Comparison of ENCODE assay signal across 1 fruit fly cellular context in the genomic region with DNA sequence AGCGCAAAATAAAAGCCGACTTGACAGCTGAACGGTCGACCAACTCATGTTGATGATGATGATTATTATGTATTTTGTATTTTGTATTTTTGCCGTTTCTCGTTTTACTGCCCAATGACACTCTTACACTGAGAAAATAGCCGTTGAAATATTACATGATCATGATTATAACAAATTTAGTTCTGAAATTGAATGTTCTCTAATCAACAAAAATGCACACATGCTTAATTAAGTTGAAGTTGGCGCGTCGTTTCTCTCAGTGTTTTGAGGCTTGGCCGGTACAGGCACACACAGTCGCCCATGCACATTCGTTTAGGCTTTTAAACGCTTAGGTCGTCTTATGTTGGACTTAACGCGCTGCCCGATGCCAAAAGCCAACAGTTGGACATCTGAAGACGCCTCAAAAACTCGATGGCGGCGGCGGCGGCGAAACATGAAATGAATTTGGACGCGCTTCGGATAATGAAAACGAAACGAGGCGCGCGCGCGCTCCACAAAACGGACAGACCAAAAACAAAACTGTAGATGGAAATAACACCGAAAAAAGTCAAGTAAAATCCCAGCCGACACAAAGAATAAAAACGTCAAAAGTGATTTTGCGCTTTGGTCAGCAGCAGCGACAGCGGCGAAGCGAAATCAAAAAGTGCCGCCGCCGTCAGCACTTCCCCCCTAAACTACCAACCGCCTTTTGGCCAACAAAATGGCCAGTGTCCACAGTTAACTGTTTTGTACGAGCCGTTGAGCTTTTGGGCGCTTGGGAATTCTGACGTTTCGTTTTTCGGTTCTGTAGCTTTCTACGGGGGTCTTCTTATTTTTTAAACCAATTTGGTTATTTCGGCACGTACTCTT.
TF ChIP-seq lines count a peak whose summit lies in the region.

No protein-coding gene starts in this region.

TF ChIP-seq in whole organism, embryonic, 481 proteins besides CTCF, POLR2A, EP300 and RAD21 (continued from another document and continues in another):
- peak; percentile 77 for TF ChIP-seq zen (tag; optimal IDR thresholded peaks at IDR 0.05; lab: Kevin White, UChicago)
- peak; percentile 82 for TF ChIP-seq peb (GFP tag; IDR thresholded peaks at IDR 0.05; lab: Robert Waterston, UW)
- peak; percentile 84 for TF ChIP-seq Dbx (GFP tag; IDR thresholded peaks at IDR 0.05; lab: Robert Waterston, UW)
- peak; percentile 74 for TF ChIP-seq CG17912 (GFP tag; optimal IDR thresholded peaks at IDR 0.05; lab: Kevin White, UChicago)
- TF ChIP-seq HmgD (GFP tag; optimal IDR thresholded peaks at IDR 0.05; lab: Kevin White, UChicago), result peak; percentile 60
- TF ChIP-seq B-H2 (GFP tag; optimal IDR thresholded peaks at IDR 0.05; lab: Kevin White, UChicago), result peak; percentile 40
- peak; percentile 95 for TF ChIP-seq CG30403 (GFP tag; optimal IDR thresholded peaks at IDR 0.05; lab: Kevin White, UChicago)
- TF ChIP-seq CG1024 (GFP tag; IDR thresholded peaks at IDR 0.05; lab: Robert Waterston, UW), result peak; percentile 86; the same call in 1 of the 2 replicates
- TF ChIP-seq CG43689 (GFP tag; IDR thresholded peaks at IDR 0.05; lab: Robert Waterston, UW), result peak; percentile 78
- TF ChIP-seq so (GFP tag; IDR thresholded peaks at IDR 0.05; lab: Robert Waterston, UW), result peak; percentile 95
- peak; percentile 85 for TF ChIP-seq abd-A (tag; optimal IDR thresholded peaks at IDR 0.05; lab: Kevin White, UChicago)
- TF ChIP-seq CG10543 (GFP tag; optimal IDR thresholded peaks at IDR 0.05; lab: Kevin White, UChicago), result peak; percentile 72
- no peak for TF ChIP-seq hbn (GFP tag; IDR thresholded peaks at IDR 0.05; lab: Robert Waterston, UW; ENCODE audit: partially characterized antibody)
- TF ChIP-seq dmrt11E (tag; optimal IDR thresholded peaks at IDR 0.05; lab: Kevin White, UChicago), result peak; percentile 79
- peak; percentile 93 for TF ChIP-seq CG11504 (tag; optimal IDR thresholded peaks at IDR 0.05; lab: Kevin White, UChicago)
- peak; percentile 87 for TF ChIP-seq CG1233 (GFP tag; optimal IDR thresholded peaks at IDR 0.05; lab: Kevin White, UChicago)
- TF ChIP-seq mirr (GFP tag; optimal IDR thresholded peaks at IDR 0.05; lab: Kevin White, UChicago), result peak; percentile 84
- peak; percentile 78 for TF ChIP-seq CG10959 (GFP tag; IDR thresholded peaks at IDR 0.05; lab: Robert Waterston, UW)
- peak; percentile 90 for TF ChIP-seq salm (tag; optimal IDR thresholded peaks at IDR 0.05; lab: Kevin White, UChicago)
- 0 out of 2 replicates have a peak, but pooled peaks have one; percentile 22 for TF ChIP-seq CkIIα-i1 (GFP tag; IDR thresholded peaks at IDR 0.05; lab: Robert Waterston, UW)
- TF ChIP-seq cas (GFP tag; IDR thresholded peaks at IDR 0.05; lab: Robert Waterston, UW), result peak; percentile 62; the same call in 1 of the 2 replicates
- TF ChIP-seq kay (GFP tag; optimal IDR thresholded peaks at IDR 0.05; lab: Kevin White, UChicago), result peak; percentile 88
- peak; percentile 46 for TF ChIP-seq pros (GFP tag; optimal IDR thresholded peaks at IDR 0.05; lab: Kevin White, UChicago)
- TF ChIP-seq her (GFP tag; optimal IDR thresholded peaks at IDR 0.05; lab: Kevin White, UChicago), result peak; percentile 93
- TF ChIP-seq CG13123 (GFP tag; optimal IDR thresholded peaks at IDR 0.05; lab: Kevin White, UChicago), result peak; percentile 84
- peak; percentile 88 for TF ChIP-seq CG14667 (GFP tag; IDR thresholded peaks at IDR 0.05; lab: Robert Waterston, UW)
- peak; percentile 77 for TF ChIP-seq Max (GFP tag; optimal IDR thresholded peaks at IDR 0.05; lab: Kevin White, UChicago)
- no peak for TF ChIP-seq Dfd (GFP tag; optimal IDR thresholded peaks at IDR 0.05; lab: Kevin White, UChicago)
- peak; percentile 90 for TF ChIP-seq ase (GFP tag; IDR thresholded peaks at IDR 0.05; lab: Robert Waterston, UW)
- peak; percentile 82 for TF ChIP-seq CG5180 (GFP tag; optimal IDR thresholded peaks at IDR 0.05; lab: Kevin White, UChicago)
- TF ChIP-seq CG2120 (GFP tag; optimal IDR thresholded peaks at IDR 0.05; lab: Kevin White, UChicago), result peak; percentile 88
- peak; percentile 92 for TF ChIP-seq sr (GFP tag; IDR thresholded peaks at IDR 0.05; lab: Robert Waterston, UW)
- TF ChIP-seq ato (GFP tag; IDR thresholded peaks at IDR 0.05; lab: Robert Waterston, UW; ENCODE audit: partially characterized antibody), result no peak
- TF ChIP-seq sug (tag; optimal IDR thresholded peaks at IDR 0.05; lab: Kevin White, UChicago), result peak; percentile 75
- TF ChIP-seq CG7745 (tag; optimal IDR thresholded peaks at IDR 0.05; lab: Kevin White, UChicago), result no peak
- peak; percentile 86 for TF ChIP-seq CrebB (tag; optimal IDR thresholded peaks at IDR 0.05; lab: Kevin White, UChicago)
- TF ChIP-seq tin (GFP tag; optimal IDR thresholded peaks at IDR 0.05; lab: Kevin White, UChicago), result peak; percentile 93
- TF ChIP-seq CG7963 (GFP tag; IDR thresholded peaks at IDR 0.05; lab: Robert Waterston, UW; ENCODE audit: partially characterized antibody), result no peak
- peak; percentile 79 for TF ChIP-seq sd (tag; optimal IDR thresholded peaks at IDR 0.05; lab: Kevin White, UChicago)
- peak; percentile 87 for TF ChIP-seq CG11398 (GFP tag; optimal IDR thresholded peaks at IDR 0.05; lab: Kevin White, UChicago)
- peak; percentile 68 for TF ChIP-seq CG8290 (GFP tag; optimal IDR thresholded peaks at IDR 0.05; lab: Kevin White, UChicago)
- TF ChIP-seq CG8290 (tag; optimal IDR thresholded peaks at IDR 0.05; lab: Kevin White, UChicago), result peak in 1 of 2 experiments; percentile 98
- peak; percentile 90 for TF ChIP-seq Meics (GFP tag; optimal IDR thresholded peaks at IDR 0.05; lab: Kevin White, UChicago)
- peak; percentile 86 for TF ChIP-seq fu2 (GFP tag; optimal IDR thresholded peaks at IDR 0.05; lab: Kevin White, UChicago)
- peak; percentile 79 for TF ChIP-seq CG9437 (GFP tag; optimal IDR thresholded peaks at IDR 0.05; lab: Kevin White, UChicago)
- peak; percentile 94 for TF ChIP-seq dysf (GFP tag; IDR thresholded peaks at IDR 0.05; lab: Robert Waterston, UW)
- TF ChIP-seq Hey (tag; optimal IDR thresholded peaks at IDR 0.05; lab: Kevin White, UChicago), result peak; percentile 51
- TF ChIP-seq jumu (GFP tag; optimal IDR thresholded peaks at IDR 0.05; lab: Kevin White, UChicago), result peak; percentile 89
- peak; percentile 93 for TF ChIP-seq CG31441 (GFP tag; IDR thresholded peaks at IDR 0.05; lab: Robert Waterston, UW)
- peak; percentile 78 for TF ChIP-seq CG31365 (tag; optimal IDR thresholded peaks at IDR 0.05; lab: Kevin White, UChicago)
- no peak for TF ChIP-seq hb (GFP tag; IDR thresholded peaks at IDR 0.05; lab: Robert Waterston, UW; ENCODE audit: partially characterized antibody)
- TF ChIP-seq Awh (GFP tag; IDR thresholded peaks at IDR 0.05; lab: Robert Waterston, UW), result peak; percentile 96
- TF ChIP-seq Sry-β (GFP tag; optimal IDR thresholded peaks at IDR 0.05; lab: Kevin White, UChicago), result no peak
- TF ChIP-seq CG4424 (GFP tag; optimal IDR thresholded peaks at IDR 0.05; lab: Kevin White, UChicago), result peak; percentile 94
- TF ChIP-seq CG2202 (tag; optimal IDR thresholded peaks at IDR 0.05; lab: Kevin White, UChicago), result peak; percentile 79
- no peak for TF ChIP-seq amos (GFP tag; IDR thresholded peaks at IDR 0.05; lab: Robert Waterston, UW; ENCODE audit: partially characterized antibody)
- no peak for TF ChIP-seq lov (optimal IDR thresholded peaks at IDR 0.05; lab: Kevin White, UChicago)
- peak; percentile 90 for TF ChIP-seq lov (GFP tag; IDR thresholded peaks at IDR 0.05; lab: Robert Waterston, UW)
- TF ChIP-seq Dip3 (GFP tag; optimal IDR thresholded peaks at IDR 0.05; lab: Kevin White, UChicago), result peak; percentile 93
- TF ChIP-seq exex (tag; optimal IDR thresholded peaks at IDR 0.05; lab: Kevin White, UChicago), result peak; percentile 59
- TF ChIP-seq knrl (GFP tag; IDR thresholded peaks at IDR 0.05; lab: Robert Waterston, UW; ENCODE audit: partially characterized antibody), result no peak
- peak; percentile 89 for TF ChIP-seq CG8089 (GFP tag; optimal IDR thresholded peaks at IDR 0.05; lab: Kevin White, UChicago)
- peak; percentile 88 for TF ChIP-seq CG1602 (GFP tag; optimal IDR thresholded peaks at IDR 0.05; lab: Kevin White, UChicago)
- TF ChIP-seq sima (GFP tag; optimal IDR thresholded peaks at IDR 0.05; lab: Kevin White, UChicago), result peak; percentile 87
- TF ChIP-seq CG18619 (GFP tag; optimal IDR thresholded peaks at IDR 0.05; lab: Kevin White, UChicago), result peak; percentile 89
- TF ChIP-seq CG10321 (GFP tag; IDR thresholded peaks at IDR 0.05; lab: Robert Waterston, UW), result peak; percentile 73
- TF ChIP-seq scrt (GFP tag; optimal IDR thresholded peaks at IDR 0.05; lab: Kevin White, UChicago), result peak; percentile 86
- TF ChIP-seq lola (GFP tag; optimal IDR thresholded peaks at IDR 0.05; lab: Kevin White, UChicago), result peak in 1 of 3 experiments; percentile 62
- TF ChIP-seq CG17612 (GFP tag; IDR thresholded peaks at IDR 0.05; lab: Robert Waterston, UW), result peak; percentile 83
- TF ChIP-seq Hr3 (GFP tag; optimal IDR thresholded peaks at IDR 0.05; lab: Kevin White, UChicago), result peak; percentile 85
- TF ChIP-seq CG17359 (tag; optimal IDR thresholded peaks at IDR 0.05; lab: Kevin White, UChicago), result peak; percentile 96
- peak; percentile 38 for TF ChIP-seq MESR4 (GFP tag; optimal IDR thresholded peaks at IDR 0.05; lab: Kevin White, UChicago)
- peak; percentile 80 for TF ChIP-seq kah (GFP tag; optimal IDR thresholded peaks at IDR 0.05; lab: Kevin White, UChicago)
- TF ChIP-seq CG15269 (tag; optimal IDR thresholded peaks at IDR 0.05; lab: Kevin White, UChicago), result peak; percentile 95
- TF ChIP-seq CG17385 (GFP tag; optimal IDR thresholded peaks at IDR 0.05; lab: Kevin White, UChicago), result peak; percentile 86
- TF ChIP-seq p53 (GFP tag; optimal IDR thresholded peaks at IDR 0.05; lab: Kevin White, UChicago), result peak; percentile 87
- peak; percentile 90 for TF ChIP-seq eyg (GFP tag; optimal IDR thresholded peaks at IDR 0.05; lab: Kevin White, UChicago)
- peak; percentile 82 for TF ChIP-seq maf-S (GFP tag; optimal IDR thresholded peaks at IDR 0.05; lab: Kevin White, UChicago)
- TF ChIP-seq Dip2 (GFP tag; IDR thresholded peaks at IDR 0.05; lab: Robert Waterston, UW), result peak; percentile 43; the same call in 1 of the 2 replicates
- peak; percentile 90 for TF ChIP-seq ken (GFP tag; IDR thresholded peaks at IDR 0.05; lab: Robert Waterston, UW)
- TF ChIP-seq Aef1 (GFP tag; IDR thresholded peaks at IDR 0.05; lab: Robert Waterston, UW), result peak; percentile 91
- peak; percentile 60 for TF ChIP-seq Lhr (GFP tag; optimal IDR thresholded peaks at IDR 0.05; lab: Kevin White, UChicago)
- TF ChIP-seq CG8359 (GFP tag; optimal IDR thresholded peaks at IDR 0.05; lab: Kevin White, UChicago; ENCODE audit: borderline replicate concordance), result peak; percentile 60
- TF ChIP-seq Adf1 (GFP tag; IDR thresholded peaks at IDR 0.05; lab: Robert Waterston, UW), result peak; percentile 54; the same call in 1 of the 2 replicates
- TF ChIP-seq Blimp-1 (GFP tag; optimal IDR thresholded peaks at IDR 0.05; lab: Kevin White, UChicago), result peak; percentile 89
- peak; percentile 89 for TF ChIP-seq en (GFP tag; optimal IDR thresholded peaks at IDR 0.05; lab: Kevin White, UChicago)
- peak; percentile 84 for TF ChIP-seq wor (GFP tag; IDR thresholded peaks at IDR 0.05; lab: Robert Waterston, UW)
- TF ChIP-seq fd96Cb (tag; optimal IDR thresholded peaks at IDR 0.05; lab: Kevin White, UChicago), result peak; percentile 91
- peak; percentile 94 for TF ChIP-seq tgo (GFP tag; IDR thresholded peaks at IDR 0.05; lab: Robert Waterston, UW)
- peak; percentile 94 for TF ChIP-seq repo (GFP tag; optimal IDR thresholded peaks at IDR 0.05; lab: Kevin White, UChicago)
- TF ChIP-seq CG10565 (GFP tag; optimal IDR thresholded peaks at IDR 0.05; lab: Kevin White, UChicago), result peak; percentile 33
- peak; percentile 40 for TF ChIP-seq ftz-f1 (GFP tag; optimal IDR thresholded peaks at IDR 0.05; lab: Kevin White, UChicago)
- TF ChIP-seq Rfx (GFP tag; IDR thresholded peaks at IDR 0.05; lab: Robert Waterston, UW), result peak; percentile 92
- TF ChIP-seq CG7556 (GFP tag; optimal IDR thresholded peaks at IDR 0.05; lab: Kevin White, UChicago), result peak; percentile 90
- peak; percentile 78 for TF ChIP-seq dm (GFP tag; optimal IDR thresholded peaks at IDR 0.05; lab: Kevin White, UChicago)
- no peak for TF ChIP-seq Bgb (GFP tag; IDR thresholded peaks at IDR 0.05; lab: Robert Waterston, UW; ENCODE audit: partially characterized antibody)
- peak; percentile 90 for TF ChIP-seq gro (GFP tag; optimal IDR thresholded peaks at IDR 0.05; lab: Kevin White, UChicago)
- peak; percentile 85 for TF ChIP-seq CG11247 (GFP tag; IDR thresholded peaks at IDR 0.05; lab: Robert Waterston, UW)
- TF ChIP-seq CG3995 (GFP tag; optimal IDR thresholded peaks at IDR 0.05; lab: Kevin White, UChicago), result peak; percentile 58
- TF ChIP-seq slbo (GFP tag; IDR thresholded peaks at IDR 0.05; lab: Robert Waterston, UW), result peak; percentile 94
- TF ChIP-seq Optix (GFP tag; IDR thresholded peaks at IDR 0.05; lab: Robert Waterston, UW), result peak; percentile 91
- peak; percentile 80 for TF ChIP-seq CG9932 (GFP tag; IDR thresholded peaks at IDR 0.05; lab: Robert Waterston, UW)
- no peak for TF ChIP-seq fru (optimal IDR thresholded peaks at IDR 0.05; lab: Kevin White, UChicago)
- no peak for TF ChIP-seq Tbp (GFP tag; optimal IDR thresholded peaks at IDR 0.05; lab: Kevin White, UChicago)
- TF ChIP-seq CG10147 (GFP tag; optimal IDR thresholded peaks at IDR 0.05; lab: Kevin White, UChicago), result peak; percentile 87
- TF ChIP-seq HLH54F (GFP tag; optimal IDR thresholded peaks at IDR 0.05; lab: Kevin White, UChicago), result peak; percentile 91
- TF ChIP-seq Ptx1 (GFP tag; IDR thresholded peaks at IDR 0.05; lab: Robert Waterston, UW), result peak; percentile 94
- TF ChIP-seq TFAM (GFP tag; optimal IDR thresholded peaks at IDR 0.05; lab: Kevin White, UChicago), result peak; percentile 79
- TF ChIP-seq CG7357 (GFP tag; IDR thresholded peaks at IDR 0.05; lab: Robert Waterston, UW), result peak; percentile 85
- peak; percentile 94 for TF ChIP-seq CG18599 (GFP tag; optimal IDR thresholded peaks at IDR 0.05; lab: Kevin White, UChicago)
- TF ChIP-seq bowl (GFP tag; IDR thresholded peaks at IDR 0.05; lab: Robert Waterston, UW), result peak; percentile 71
- peak; percentile 81 for TF ChIP-seq CG4617 (GFP tag; optimal IDR thresholded peaks at IDR 0.05; lab: Kevin White, UChicago; ENCODE audit: borderline replicate concordance)
- peak; percentile 82 for TF ChIP-seq Lim3 (GFP tag; IDR thresholded peaks at IDR 0.05; lab: Robert Waterston, UW)
- TF ChIP-seq CG13424 (tag; optimal IDR thresholded peaks at IDR 0.05; lab: Kevin White, UChicago), result peak; percentile 92
- TF ChIP-seq CG16815 (GFP tag; optimal IDR thresholded peaks at IDR 0.05; lab: Kevin White, UChicago), result peak; percentile 64
- peak; percentile 57 for TF ChIP-seq Usf (GFP tag; optimal IDR thresholded peaks at IDR 0.05; lab: Kevin White, UChicago)
- TF ChIP-seq inv (GFP tag; IDR thresholded peaks at IDR 0.05; lab: Robert Waterston, UW; ENCODE audit: partially characterized antibody), result no peak
- peak; percentile 26 for TF ChIP-seq fd102C (GFP tag; optimal IDR thresholded peaks at IDR 0.05; lab: Kevin White, UChicago)
- peak; percentile 69; the same call in 1 of the 2 replicates for TF ChIP-seq Doc2 (GFP tag; IDR thresholded peaks at IDR 0.05; lab: Robert Waterston, UW)
